Fruit fly (Drosophila melanogaster): Measurements from ENCODE around the gene CG5087.

DNA sequence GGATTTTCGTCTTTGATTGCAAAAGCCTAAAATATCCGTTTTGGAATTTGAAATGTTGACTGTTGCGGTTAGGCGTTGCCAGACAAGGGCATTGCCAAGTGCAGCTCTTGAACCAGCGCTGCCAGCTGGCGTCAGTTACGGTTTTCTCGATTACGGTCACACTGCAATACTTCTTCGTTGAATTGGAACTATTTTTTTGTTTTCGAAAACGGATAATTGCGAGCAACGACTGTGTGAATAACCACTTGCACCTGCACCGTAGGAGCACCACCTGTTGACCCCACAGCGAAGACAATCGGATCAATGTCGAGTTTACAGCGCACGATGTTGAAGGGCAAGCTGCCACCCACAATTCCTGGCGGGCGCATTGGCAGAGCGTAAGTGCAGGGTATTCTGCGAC, 11.4 kb upstream of the CG5087 start, which contains the start of gene CG5068:
- TF ChIP-seq CG4496 (GFP tag; IDR thresholded peaks at IDR 0.05) (no peak), gl (tag; optimal IDR thresholded peaks at IDR 0.05) (no peak)

Measured in whole organism, pupa.